Worm (Caenorhabditis elegans) whole organism, L4 larva: ENCODE results near the gene T24D5.3.

ENCODE experiments used
- D1046.2 ChIP-seq: fragments of 200-800 bp; sonication (Bioruptor generic); IDR thresholded peaks from 2 replicates; pipeline ENCODE4 v1.3.6; 2022; ENCODE audit warnings: missing genetic modification characterization, missing compliant biosample characterization
- F44E2.7 ChIP-seq: fragments of 200-800 bp; sonication (Bioruptor generic); IDR thresholded peaks from 2 replicates; pipeline ENCODE4 v2.1.2; 2022; ENCODE audit warnings: missing genetic modification characterization, missing compliant biosample characterization
- R02D3.7 ChIP-seq: fragments of 150-350 bp; sonication (generic microtip); optimal IDR thresholded peaks from 3 replicates; lab custom pipeline; 2014; ENCODE audit warnings: missing biosample characterization, missing genetic modification characterization
- Y5F2A.4 ChIP-seq: fragments of 200-800 bp; sonication (Bioruptor generic); optimal IDR thresholded peaks from 2 replicates; lab custom pipeline; 2018; ENCODE audit warnings: mild to moderate bottlenecking, missing genetic modification characterization, missing compliant biosample characterization
- aha-1 ChIP-seq: fragments of 150-350 bp; peaks from one replicate; lab custom pipeline; 2014; ENCODE audit warnings: missing biosample characterization, missing genetic modification characterization
- arid-1 ChIP-seq: fragments of 200-800 bp; sonication (Bioruptor generic); conservative IDR thresholded peaks from 2 replicates; pipeline ENCODE4 v1.3.6; 2022; ENCODE audit warnings: missing genetic modification reagents, missing genetic modification characterization, missing compliant biosample characterization
- attf-4 ChIP-seq: sonication (generic microtip); optimal IDR thresholded peaks from 3 replicates; lab custom pipeline; 2017; ENCODE audit warnings: missing biosample characterization, missing genetic modification characterization
- ceh-32 ChIP-seq: sonication (generic microtip); optimal IDR thresholded peaks from 2 replicates; lab custom pipeline; 2016; ENCODE audit warnings: mild to moderate bottlenecking, missing genetic modification characterization, missing compliant biosample characterization; ENCODE audit not compliant: poor library complexity
- cey-2 ChIP-seq: sonication (generic microtip); optimal IDR thresholded peaks from 3 replicates; lab custom pipeline; 2017; ENCODE audit warnings: missing genetic modification characterization, mild to moderate bottlenecking, missing compliant biosample characterization, antibody characterized with exemption, borderline replicate concordance; ENCODE audit not compliant: insufficient read depth
- ctbp-1 ChIP-seq: fragments of 200-800 bp; sonication (Bioruptor generic); IDR thresholded peaks from 2 replicates; pipeline ENCODE4 v1.3.6; 2022; ENCODE audit warnings: missing genetic modification reagents, missing genetic modification characterization, missing compliant biosample characterization
- dmd-6 ChIP-seq: fragments of 200-800 bp; sonication (Bioruptor generic); IDR thresholded peaks from 2 replicates; pipeline ENCODE4 v1.3.6; 2022; ENCODE audit warnings: missing genetic modification reagents, missing genetic modification characterization, missing compliant biosample characterization
- dmd-8 ChIP-seq: fragments of 200-800 bp; sonication (Bioruptor generic); IDR thresholded peaks from 2 replicates; pipeline ENCODE4 v1.3.6; 2022; ENCODE audit warnings: missing genetic modification characterization, missing compliant biosample characterization
- fkh-10 ChIP-seq: fragments of 150-350 bp; optimal IDR thresholded peaks from 2 replicates; lab custom pipeline; 2014; ENCODE audit warnings: missing biosample characterization, missing genetic modification reagents, missing genetic modification characterization
- fos-1 ChIP-seq: fragments of 150-350 bp; optimal IDR thresholded peaks from 2 replicates; lab custom pipeline; 2014; ENCODE audit warnings: missing biosample characterization, missing genetic modification characterization
- hlh-30 ChIP-seq: sonication (generic microtip); optimal IDR thresholded peaks from 2 replicates; lab custom pipeline; 2017; ENCODE audit warnings: antibody characterized with exemption, mild to moderate bottlenecking, missing genetic modification characterization, missing compliant biosample characterization; ENCODE audit not compliant: insufficient read depth
- hmg-1.1 ChIP-seq: fragments of 200-800 bp; sonication (Bioruptor generic); IDR thresholded peaks from 2 replicates; pipeline ENCODE4 v1.3.6; 2022; ENCODE audit warnings: missing genetic modification reagents, missing genetic modification characterization, missing compliant biosample characterization
- jun-1 ChIP-seq: fragments of 150-350 bp; optimal IDR thresholded peaks from 2 replicates; lab custom pipeline; 2014; ENCODE audit warnings: missing biosample characterization, missing genetic modification reagents, missing genetic modification characterization
- lin-13 ChIP-seq: fragments of 150-350 bp; optimal IDR thresholded peaks from 2 replicates; lab custom pipeline; 2014; ENCODE audit warnings: missing biosample characterization, missing genetic modification reagents, missing genetic modification characterization
- lin-29 ChIP-seq: fragments of 200-800 bp; sonication (Bioruptor generic); IDR thresholded peaks from 2 replicates; pipeline ENCODE4 v1.3.6; 2022; ENCODE audit warnings: missing genetic modification reagents, missing genetic modification characterization, missing compliant biosample characterization
- nhr-10 ChIP-seq: fragments of 150-350 bp; optimal IDR thresholded peaks from 2 replicates; lab custom pipeline; 2014; ENCODE audit warnings: missing biosample characterization, missing genetic modification characterization
- nhr-11 ChIP-seq: fragments of 150-350 bp; optimal IDR thresholded peaks from 2 replicates; lab custom pipeline; 2014; ENCODE audit warnings: missing biosample characterization, missing genetic modification characterization
- nhr-28 ChIP-seq: fragments of 150-350 bp; optimal IDR thresholded peaks from 2 replicates; lab custom pipeline; 2014; ENCODE audit warnings: missing biosample characterization, missing genetic modification characterization
- nhr-76 ChIP-seq: fragments of 150-350 bp; optimal IDR thresholded peaks from 2 replicates; lab custom pipeline; 2014; ENCODE audit warnings: missing biosample characterization, missing genetic modification characterization
- pqm-1 ChIP-seq: sonication (generic microtip); optimal IDR thresholded peaks from 2 replicates; lab custom pipeline; 2017; ENCODE audit warnings: missing biosample characterization, missing genetic modification characterization
- set-16 ChIP-seq: fragments of 200-800 bp; sonication (Bioruptor generic); IDR thresholded peaks from 2 replicates; pipeline ENCODE4 v1.3.6; 2022; ENCODE audit warnings: missing genetic modification reagents, missing genetic modification characterization, missing compliant biosample characterization
- skn-1 ChIP-seq: fragments of 150-350 bp; optimal IDR thresholded peaks from 2 replicates; lab custom pipeline; 2014; ENCODE audit warnings: missing biosample characterization, missing genetic modification characterization
- spr-3 ChIP-seq: fragments of 200-800 bp; sonication (Bioruptor generic); optimal IDR thresholded peaks from 2 replicates; lab custom pipeline; 2018; ENCODE audit warnings: mild to moderate bottlenecking, missing genetic modification characterization, missing compliant biosample characterization
- unc-62 ChIP-seq, 3 experiments: fragments of 150-350 bp in 1 of 3; sonication (generic microtip); optimal IDR thresholded peaks in 2 of 3; peaks in 1 of 3; 1 replicate in 1 of 3; 2 replicates in 2 of 3; lab custom pipeline; 2014 to 2017; ENCODE audit warnings: missing biosample characterization in 3 of 3, missing genetic modification characterization in 3 of 3, missing genetic modification reagents in 3 of 3, missing genotype in 1 of 3
- zag-1 ChIP-seq: fragments of 150-350 bp; optimal IDR thresholded peaks from 2 replicates; lab custom pipeline; 2014; ENCODE audit warnings: missing biosample characterization, missing genetic modification characterization
- zfp-3 ChIP-seq: fragments of 200-800 bp; sonication (Bioruptor generic); conservative IDR thresholded peaks from 2 replicates; pipeline ENCODE4 v1.3.6; 2022; ENCODE audit warnings: missing genetic modification reagents, missing genetic modification characterization, missing compliant biosample characterization
- zip-11 ChIP-seq: fragments of 200-800 bp; sonication (Bioruptor generic); IDR thresholded peaks from 2 replicates; pipeline ENCODE4 v1.3.6; 2022; ENCODE audit warnings: missing genetic modification characterization, missing compliant biosample characterization

Gene T24D5.3

ce11 chrX:12563589-12563988 lies 16.3 kb upstream of the T24D5.3 start (continued):
- peak; percentile 79 for TF ChIP-seq dmd-6 (GFP tag; lab: Robert Waterston, UW)
- TF ChIP-seq attf-4 (tag; lab: Kevin White, UChicago) = no peak
- TF ChIP-seq dmd-8 (GFP tag; lab: Robert Waterston, UW) = peak; percentile 98
- peak; percentile 91 for TF ChIP-seq F44E2.7 (GFP tag; lab: Robert Waterston, UW)

ce11 chrX:12574473-12574872 lies 5.4 kb upstream of the T24D5.3 start, which contains the start of gene T24D5.1:
Gene T24D5.1 (plus strand): TSS chrX:12574773.
- no peak for TF ChIP-seq nhr-76 (tag; lab: Kevin White, UChicago)
- no peak for TF ChIP-seq nhr-28 (tag; lab: Kevin White, UChicago)
- no peak for TF ChIP-seq jun-1
- no peak for TF ChIP-seq hlh-30 (tag; lab: Kevin White, UChicago)
- TF ChIP-seq R02D3.7 = no peak
- TF ChIP-seq dmd-8 (GFP tag; lab: Robert Waterston, UW) = no peak
- no peak for TF ChIP-seq ctbp-1 (GFP tag; lab: Robert Waterston, UW)
- no peak for TF ChIP-seq cey-2 (tag; lab: Kevin White, UChicago)
- no peak for TF ChIP-seq ceh-32
- no peak for TF ChIP-seq lin-13 (GFP tag; lab: Kevin White, UChicago)
- TF ChIP-seq fos-1 (tag; lab: Kevin White, UChicago) = no peak
- no peak for TF ChIP-seq Y5F2A.4 (GFP tag; lab: Kevin White, UChicago)

ce11 chrX:12578052-12578451 lies 1.8 kb upstream of the T24D5.3 start:
- TF ChIP-seq set-16 (GFP tag; lab: Robert Waterston, UW) = peak; percentile 92

DNA sequence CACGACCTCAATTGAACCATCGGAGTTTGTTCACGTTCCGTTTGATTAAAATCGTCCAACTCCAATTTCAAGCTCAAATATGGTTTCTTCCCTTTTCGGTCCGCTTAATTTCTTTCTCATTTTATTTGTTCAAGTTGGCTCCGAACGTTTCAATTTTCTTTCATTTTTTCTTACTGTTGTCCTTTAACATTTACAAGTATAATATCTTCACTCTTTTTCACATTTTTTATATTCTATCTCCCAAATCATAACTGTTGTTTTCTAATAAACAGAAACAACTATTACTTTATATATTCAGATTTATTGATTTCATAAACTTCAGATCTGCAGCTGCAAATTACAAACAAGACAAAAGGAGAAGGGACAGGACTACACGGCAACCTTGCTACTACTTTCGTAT lies 3.6 kb downstream of the T24D5.3 start:
- TF ChIP-seq zip-11 (GFP tag; lab: Robert Waterston, UW) (no peak), unc-62 (GFP tag; optimal IDR thresholded peaks at IDR 0.05 in 1 of 2; lab: Kevin White, UChicago) (peak in 1 of 2 experiments; percentile 91), unc-62 (tag; optimal IDR thresholded peaks at IDR 0.05; lab: Kevin White, UChicago) (no peak)

DNA sequence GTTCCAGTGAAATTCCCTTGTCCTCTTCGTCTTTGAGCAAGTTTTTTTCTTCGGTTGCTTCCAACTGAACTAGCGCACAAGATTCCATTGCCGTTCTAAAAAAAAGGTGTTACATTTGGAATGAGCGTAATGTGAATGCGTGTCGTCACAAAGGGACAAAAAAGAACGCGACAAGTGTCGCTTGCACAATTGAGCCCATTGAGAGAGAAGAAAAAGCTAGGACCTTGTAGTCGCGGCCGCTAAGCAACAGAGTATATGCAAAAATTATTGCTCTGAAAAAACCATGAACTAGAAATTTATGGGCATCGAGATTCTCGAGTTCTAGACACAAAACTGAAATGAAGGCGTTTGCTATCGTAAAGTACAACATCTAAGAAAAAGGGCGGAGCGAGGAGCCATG lies 6.5 kb downstream of the T24D5.3 start, which contains the start of gene T24D5.2:
Gene T24D5.2, minus strand, starts transcription at position 101 of the 400 bp plus-strand sequence.
- no peak for TF ChIP-seq nhr-11 (tag; lab: Kevin White, UChicago)
- TF ChIP-seq aha-1 = peak; percentile 26
- no peak for TF ChIP-seq skn-1

ce11 chrX:12589503-12589902 lies 9.6 kb downstream of the T24D5.3 start:
- TF ChIP-seq fkh-10 (GFP tag; lab: Kevin White, UChicago) (peak; percentile 5), pqm-1 (no peak), hmg-1.1 (GFP tag; lab: Robert Waterston, UW) (0 out of 2 replicates have a peak, but pooled peaks have one; percentile 9)

DNA sequence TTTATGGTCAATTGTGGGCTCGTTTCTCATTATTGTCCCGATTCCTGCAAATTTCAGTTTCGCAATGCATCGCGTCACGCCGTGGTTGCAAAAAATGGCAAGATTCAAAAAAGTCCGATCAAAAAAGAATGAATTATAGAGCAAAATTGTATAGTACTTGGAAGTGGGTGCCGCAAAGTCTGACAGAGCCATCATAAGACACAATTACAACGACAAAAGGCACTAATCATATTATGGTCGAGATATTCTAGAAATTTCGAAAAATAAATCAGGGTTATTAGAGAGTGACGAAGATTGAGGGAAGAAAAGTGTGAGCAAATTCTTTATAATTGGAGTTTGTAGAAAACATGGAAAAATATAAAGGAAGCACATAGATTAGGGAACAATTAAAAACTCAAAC lies 15.3 kb downstream of the T24D5.3 start:
- no peak for TF ChIP-seq zag-1 (tag; lab: Kevin White, UChicago)
- TF ChIP-seq nhr-10 (tag; lab: Kevin White, UChicago) = no peak
- no peak for TF ChIP-seq D1046.2 (GFP tag; lab: Robert Waterston, UW)
- no peak for TF ChIP-seq lin-29 (GFP tag; lab: Robert Waterston, UW)
- no peak for TF ChIP-seq zfp-3 (GFP tag; lab: Robert Waterston, UW)
- peak; percentile 11 for TF ChIP-seq aha-1
- TF ChIP-seq arid-1 (GFP tag; lab: Robert Waterston, UW) = no peak
- TF ChIP-seq spr-3 (GFP tag; lab: Kevin White, UChicago) = no peak
